Worm (Caenorhabditis elegans) whole organism, mixed stage, embryonic: ENCODE measurements around the gene C44C11.6.

ENCODE experiments used
- M03D4.4 ChIP-seq: sonication (generic microtip); optimal IDR thresholded peaks from 2 replicates; lab custom pipeline; 2017; ENCODE audit warnings: mild to moderate bottlenecking, missing genetic modification characterization, missing compliant biosample characterization
- bed-3 ChIP-seq: fragments of 200-800 bp; sonication (Bioruptor generic); optimal IDR thresholded peaks from 3 replicates; lab custom pipeline; 2018; ENCODE audit warnings: mild to moderate bottlenecking, missing genetic modification characterization, moderate library complexity, missing compliant biosample characterization
- blmp-1 ChIP-seq: fragments of 150-350 bp; optimal IDR thresholded peaks from 2 replicates; lab custom pipeline; 2014; ENCODE audit warnings: missing biosample characterization, missing genetic modification characterization
- ceh-39 ChIP-seq: fragments of 150-350 bp; optimal IDR thresholded peaks from 2 replicates; lab custom pipeline; 2014; ENCODE audit warnings: missing biosample characterization, missing genetic modification characterization
- ceh-43 ChIP-seq: fragments of 200-800 bp; sonication (Bioruptor generic); optimal IDR thresholded peaks from 2 replicates; lab custom pipeline; 2018; ENCODE audit warnings: mild to moderate bottlenecking, missing genetic modification characterization, moderate library complexity, missing compliant biosample characterization
- ceh-83 ChIP-seq: fragments of 200-800 bp; sonication (Bioruptor generic); optimal IDR thresholded peaks from 2 replicates; lab custom pipeline; 2018; ENCODE audit warnings: mild to moderate bottlenecking, missing genetic modification characterization, missing compliant biosample characterization
- ces-1 ChIP-seq: fragments of 150-350 bp; optimal IDR thresholded peaks from 2 replicates; lab custom pipeline; 2014; ENCODE audit warnings: missing biosample characterization, missing genetic modification reagents, missing genetic modification characterization
- cnd-1 ChIP-seq: fragments of 200-800 bp; sonication (Bioruptor generic); optimal IDR thresholded peaks from 2 replicates; lab custom pipeline; 2018; ENCODE audit warnings: mild to moderate bottlenecking, missing genetic modification characterization, missing compliant biosample characterization
- drap-1 ChIP-seq: fragments of 200-800 bp; sonication (Bioruptor generic); optimal IDR thresholded peaks from 3 replicates; lab custom pipeline; 2018; ENCODE audit warnings: mild to moderate bottlenecking, missing genetic modification characterization, missing compliant biosample characterization
- elt-1 ChIP-seq: sonication (generic microtip); optimal IDR thresholded peaks from 2 replicates; lab custom pipeline; 2017; ENCODE audit warnings: missing genetic modification characterization, mild to moderate bottlenecking, missing compliant biosample characterization, antibody characterized with exemption, moderate library complexity, borderline replicate concordance; ENCODE audit not compliant: insufficient read depth
- elt-3 ChIP-seq: fragments of 150-350 bp; optimal IDR thresholded peaks from 2 replicates; lab custom pipeline; 2014; ENCODE audit warnings: missing biosample characterization, missing genetic modification characterization
- flh-1 ChIP-seq: fragments of 200-800 bp; sonication (Bioruptor generic); optimal IDR thresholded peaks from 2 replicates; lab custom pipeline; 2018; ENCODE audit warnings: mild to moderate bottlenecking, missing genetic modification characterization, moderate library complexity, missing compliant biosample characterization
- ham-2 ChIP-seq: fragments of 200-800 bp; sonication (Bioruptor generic); optimal IDR thresholded peaks from 2 replicates; lab custom pipeline; 2018; ENCODE audit warnings: mild to moderate bottlenecking, missing genetic modification characterization, missing compliant biosample characterization
- lin-13 ChIP-seq: fragments of 150-350 bp; optimal IDR thresholded peaks from 2 replicates; lab custom pipeline; 2014; ENCODE audit warnings: missing biosample characterization, missing genetic modification characterization
- lin-32 ChIP-seq: fragments of 200-800 bp; sonication (Bioruptor generic); optimal IDR thresholded peaks from 2 replicates; lab custom pipeline; 2018; ENCODE audit warnings: mild to moderate bottlenecking, missing genetic modification characterization, missing compliant biosample characterization
- lsy-2 ChIP-seq: fragments of 150-350 bp; optimal IDR thresholded peaks from 2 replicates; lab custom pipeline; 2014; ENCODE audit warnings: missing biosample characterization, missing genetic modification characterization
- mab-5 ChIP-seq: fragments of 150-350 bp; optimal IDR thresholded peaks from 2 replicates; lab custom pipeline; 2014; ENCODE audit warnings: missing biosample characterization, missing genetic modification characterization
- mep-1 ChIP-seq: fragments of 150-350 bp; optimal IDR thresholded peaks from 2 replicates; lab custom pipeline; 2017; ENCODE audit warnings: missing biosample characterization, missing genetic modification reagents, missing genetic modification characterization, inconsistent platforms
- mls-2 ChIP-seq: sonication (generic microtip); optimal IDR thresholded peaks from 2 replicates; lab custom pipeline; 2016; ENCODE audit warnings: mild to moderate bottlenecking, missing genetic modification characterization, moderate library complexity, missing compliant biosample characterization
- nhr-12 ChIP-seq: fragments of 150-350 bp; optimal IDR thresholded peaks from 2 replicates; lab custom pipeline; 2014; ENCODE audit warnings: missing biosample characterization, missing genetic modification characterization
- nhr-2 ChIP-seq: fragments of 150-350 bp; optimal IDR thresholded peaks from 2 replicates; lab custom pipeline; 2014; ENCODE audit warnings: missing biosample characterization, missing genetic modification characterization
- nhr-237 ChIP-seq: fragments of 150-350 bp; optimal IDR thresholded peaks from 2 replicates; lab custom pipeline; 2014; ENCODE audit warnings: missing biosample characterization, missing genetic modification characterization
- nhr-28 ChIP-seq: fragments of 150-350 bp; optimal IDR thresholded peaks from 2 replicates; lab custom pipeline; 2014; ENCODE audit warnings: missing biosample characterization, missing genetic modification characterization
- nhr-76 ChIP-seq: sonication (generic microtip); optimal IDR thresholded peaks from 2 replicates; lab custom pipeline; 2017; ENCODE audit warnings: missing biosample characterization, missing genetic modification characterization
- pha-4 ChIP-seq: fragments of 150-350 bp; optimal IDR thresholded peaks from 2 replicates; lab custom pipeline; 2018; ENCODE audit warnings: missing biosample characterization, missing genetic modification reagents, missing genetic modification characterization
- sem-2 ChIP-seq: fragments of 200-800 bp; sonication (Bioruptor generic); optimal IDR thresholded peaks from 2 replicates; lab custom pipeline; 2018; ENCODE audit warnings: mild to moderate bottlenecking, missing genetic modification characterization, missing compliant biosample characterization
- snpc-4 ChIP-seq: fragments of 150-350 bp; optimal IDR thresholded peaks from 2 replicates; lab custom pipeline; 2014; ENCODE audit warnings: missing biosample characterization, missing genetic modification characterization
- sptf-1 ChIP-seq: sonication (generic microtip); optimal IDR thresholded peaks from 2 replicates; lab custom pipeline; 2017; ENCODE audit warnings: mild to moderate bottlenecking, missing genetic modification characterization, moderate library complexity, missing compliant biosample characterization
- tbx-8 ChIP-seq: fragments of 200-800 bp; sonication (Bioruptor generic); optimal IDR thresholded peaks from 2 replicates; lab custom pipeline; 2018; ENCODE audit warnings: mild to moderate bottlenecking, missing genetic modification characterization, moderate library complexity, missing compliant biosample characterization
- unc-120 ChIP-seq: sonication (generic microtip); optimal IDR thresholded peaks from 2 replicates; lab custom pipeline; 2017; ENCODE audit warnings: missing genetic modification characterization, missing compliant biosample characterization; ENCODE audit not compliant: poor library complexity, severe bottlenecking
- unc-39 ChIP-seq: fragments of 150-350 bp; optimal IDR thresholded peaks from 2 replicates; lab custom pipeline; 2014; ENCODE audit warnings: missing biosample characterization, missing genetic modification characterization
- unc-62 ChIP-seq: fragments of 150-350 bp; optimal IDR thresholded peaks from 2 replicates; lab custom pipeline; 2014; ENCODE audit warnings: missing biosample characterization, missing genetic modification reagents, missing genetic modification characterization
- zip-8 ChIP-seq: fragments of 150-350 bp; optimal IDR thresholded peaks from 2 replicates; lab custom pipeline; 2014; ENCODE audit warnings: missing biosample characterization, missing genetic modification characterization
- ztf-11 ChIP-seq: fragments of 150-350 bp; optimal IDR thresholded peaks from 2 replicates; lab custom pipeline; 2014; ENCODE audit warnings: missing biosample characterization, missing genetic modification characterization

The C44C11.6 gene

ce11 chrII:12323305-12323704 lies 21.3 kb upstream of the C44C11.6 start, which contains the start of gene sre-53:
Gene sre-53, minus strand, starts transcription at chrII:12323405.
- no peak for TF ChIP-seq ceh-43
- no peak for TF ChIP-seq mep-1 (tag; lab: Kevin White, UChicago)
- TF ChIP-seq lsy-2 (tag; lab: Kevin White, UChicago): no peak
- TF ChIP-seq bed-3 (GFP tag; lab: Kevin White, UChicago): no peak
- TF ChIP-seq ztf-11 (tag; lab: Kevin White, UChicago): no peak
- no peak for TF ChIP-seq ceh-83
- no peak for TF ChIP-seq mls-2 (tag; lab: Kevin White, UChicago)
- TF ChIP-seq nhr-12 (tag; lab: Kevin White, UChicago): no peak
- TF ChIP-seq unc-120 (tag; lab: Kevin White, UChicago): no peak
- TF ChIP-seq sptf-1 (tag; lab: Kevin White, UChicago): no peak
- TF ChIP-seq lin-32: no peak
- no peak for TF ChIP-seq lin-13 (tag; lab: Kevin White, UChicago)

- no peak for TF ChIP-seq sptf-1 (tag; lab: Kevin White, UChicago)
- TF ChIP-seq zip-8 (tag; lab: Kevin White, UChicago): no peak
- no peak for TF ChIP-seq unc-62 (GFP tag; lab: Kevin White, UChicago)
- no peak for TF ChIP-seq lin-13 (tag; lab: Kevin White, UChicago)
- TF ChIP-seq elt-3 (tag; lab: Kevin White, UChicago): no peak
- TF ChIP-seq mab-5 (tag; lab: Kevin White, UChicago): no peak
- no peak for TF ChIP-seq ham-2 (GFP tag; lab: Kevin White, UChicago)
- TF ChIP-seq unc-39 (tag; lab: Kevin White, UChicago): no peak
Observed at ce11 chrII:12324159-12324558, 20.4 kb upstream of the C44C11.6 start, which contains the start of gene sre-56. Gene sre-56, plus strand, starts transcription at chrII:12324459.

ce11 chrII:12328994-12329393 lies 15.6 kb upstream of the C44C11.6 start, which contains the start of gene sre-55:
Gene sre-55, plus strand, starts transcription at chrII:12329294.
- TF ChIP-seq blmp-1 (tag; lab: Kevin White, UChicago) (no peak), M03D4.4 (tag; lab: Kevin White, UChicago) (no peak), nhr-2 (no peak)

ce11 chrII:12332624-12333023 lies 12.0 kb upstream of the C44C11.6 start, which contains the start of gene sre-54:
Gene sre-54, plus strand, starts transcription at chrII:12332924.
- TF ChIP-seq nhr-28 (tag; lab: Kevin White, UChicago) (no peak), ces-1 (GFP tag; lab: Kevin White, UChicago) (no peak), lin-32 (no peak), nhr-237 (no peak), nhr-2 (no peak), zip-8 (tag; lab: Kevin White, UChicago) (no peak), unc-39 (tag; lab: Kevin White, UChicago) (no peak), elt-3 (tag; lab: Kevin White, UChicago) (no peak), unc-62 (GFP tag; lab: Kevin White, UChicago) (no peak), ham-2 (GFP tag; lab: Kevin White, UChicago) (no peak), ceh-83 (no peak), bed-3 (GFP tag; lab: Kevin White, UChicago) (no peak), ceh-43 (no peak), tbx-8 (GFP tag; lab: Kevin White, UChicago) (no peak), mep-1 (tag; lab: Kevin White, UChicago) (no peak), lsy-2 (tag; lab: Kevin White, UChicago) (no peak)

- TF ChIP-seq elt-1 (tag; lab: Kevin White, UChicago) (no peak), unc-120 (tag; lab: Kevin White, UChicago) (no peak), flh-1 (no peak), drap-1 (no peak), snpc-4 (tag; lab: Kevin White, UChicago) (no peak), ceh-83 (no peak), unc-62 (GFP tag; lab: Kevin White, UChicago) (no peak)
Observed at ce11 chrII:12335430-12335829, 9.2 kb upstream of the C44C11.6 start, which contains the start of gene sre-52. Gene sre-52, plus strand, starts transcription at chrII:12335730.

ce11 chrII:12339152-12339551 lies 5.5 kb upstream of the C44C11.6 start:
- TF ChIP-seq nhr-2: no peak
- peak; percentile 30 for TF ChIP-seq cnd-1 (tag; lab: Kevin White, UChicago)
- TF ChIP-seq zip-8 (tag; lab: Kevin White, UChicago): no peak
- TF ChIP-seq ceh-39 (tag; lab: Kevin White, UChicago): peak; percentile 44
- TF ChIP-seq ham-2 (GFP tag; lab: Kevin White, UChicago): no peak
- TF ChIP-seq pha-4 (tag; lab: Kevin White, UChicago): peak; percentile 56
- no peak for TF ChIP-seq ceh-43
- peak; percentile 79 for TF ChIP-seq mls-2 (tag; lab: Kevin White, UChicago)
- TF ChIP-seq sem-2 (GFP tag; lab: Kevin White, UChicago): no peak
- TF ChIP-seq flh-1: no peak
- TF ChIP-seq sptf-1 (tag; lab: Kevin White, UChicago): peak; percentile 9
- peak; percentile 10 for TF ChIP-seq M03D4.4 (tag; lab: Kevin White, UChicago)
- peak; percentile 64 for TF ChIP-seq unc-120 (tag; lab: Kevin White, UChicago)
- TF ChIP-seq nhr-237: peak; percentile 36
- peak; percentile 19 for TF ChIP-seq lin-13 (tag; lab: Kevin White, UChicago)
- TF ChIP-seq tbx-8 (GFP tag; lab: Kevin White, UChicago): no peak
- TF ChIP-seq blmp-1 (tag; lab: Kevin White, UChicago): no peak
- peak; percentile 95 for TF ChIP-seq ces-1 (GFP tag; lab: Kevin White, UChicago)
- TF ChIP-seq mep-1 (tag; lab: Kevin White, UChicago): peak; percentile 65
- peak; percentile 87 for TF ChIP-seq lsy-2 (tag; lab: Kevin White, UChicago)
- no peak for TF ChIP-seq nhr-76 (tag; lab: Kevin White, UChicago)
